Fruit fly (Drosophila melanogaster) whole organism, embryonic: ENCODE results near the gene Sfp26Ad.

Experiments
- CG11247 ChIP-seq: fragments of 200-800 bp; sonication (Bioruptor generic); IDR thresholded peaks from 2 replicates; pipeline ENCODE4 v1.3.6; 2022; ENCODE audit warnings: missing biosample characterization, missing genetic modification characterization
- CG11696 ChIP-seq: fragments of 200-800 bp; sonication (Bioruptor generic); IDR thresholded peaks from 2 replicates; pipeline ENCODE4 v1.3.6; 2022; ENCODE audit warnings: missing biosample characterization, missing genetic modification characterization
- CG12744 ChIP-seq: fragments of 200-800 bp; sonication (Bioruptor generic); optimal IDR thresholded peaks from 2 replicates; lab custom pipeline; 2016; ENCODE audit warnings: missing biosample characterization, missing genetic modification characterization
- CG13424 ChIP-seq: fragments of 200-800 bp; sonication (Bioruptor generic); optimal IDR thresholded peaks from 2 replicates; lab custom pipeline; 2019; ENCODE audit warnings: missing biosample characterization, mild to moderate bottlenecking, missing genetic modification characterization, moderate library complexity
- CG15011 ChIP-seq: fragments of 200-800 bp; sonication (Bioruptor generic); optimal IDR thresholded peaks from 3 replicates; lab custom pipeline; 2018; ENCODE audit warnings: missing biosample characterization, mild to moderate bottlenecking, missing genetic modification characterization
- CG15479 ChIP-seq: fragments of 200-800 bp; sonication (Bioruptor generic); optimal IDR thresholded peaks from 3 replicates; lab custom pipeline; 2019; ENCODE audit warnings: missing biosample characterization, mild to moderate bottlenecking, missing genetic modification characterization, moderate library complexity
- CG1603 ChIP-seq: fragments of 200-800 bp; sonication (Bioruptor generic); optimal IDR thresholded peaks from 2 replicates; lab custom pipeline; 2019; ENCODE audit warnings: missing biosample characterization, mild to moderate bottlenecking, missing genetic modification characterization, moderate library complexity
- CG17385 ChIP-seq: fragments of 200-800 bp; sonication (Bioruptor generic); optimal IDR thresholded peaks from 3 replicates; lab custom pipeline; 2018; ENCODE audit warnings: missing biosample characterization, mild to moderate bottlenecking, missing genetic modification characterization
- CG18619 ChIP-seq: fragments of 200-800 bp; sonication (Bioruptor generic); optimal IDR thresholded peaks from 3 replicates; lab custom pipeline; 2017; ENCODE audit warnings: missing biosample characterization, mild to moderate bottlenecking, missing genetic modification characterization
- CG2202 ChIP-seq: fragments of 200-800 bp; sonication (Bioruptor generic); optimal IDR thresholded peaks from 2 replicates; lab custom pipeline; 2018; ENCODE audit warnings: missing biosample characterization, mild to moderate bottlenecking, missing genetic modification characterization
- CG2889 ChIP-seq: fragments of 200-800 bp; sonication (Bioruptor generic); IDR thresholded peaks from 3 replicates; pipeline ENCODE4 v1.3.6; 2022; ENCODE audit warnings: missing biosample characterization, missing genetic modification characterization
- CG30020 ChIP-seq: fragments of 200-800 bp; optimal IDR thresholded peaks from 2 replicates; lab custom pipeline; 2019; ENCODE audit warnings: missing biosample characterization, mild to moderate bottlenecking, missing genetic modification characterization, moderate library complexity
- CG3065 ChIP-seq: fragments of 200-800 bp; sonication (Bioruptor generic); optimal IDR thresholded peaks from 2 replicates; lab custom pipeline; 2016; ENCODE audit warnings: missing biosample characterization, missing genetic modification characterization
- CG3838 ChIP-seq: fragments of 200-800 bp; sonication (Bioruptor generic); optimal IDR thresholded peaks from 3 replicates; lab custom pipeline; 2016; ENCODE audit warnings: missing biosample characterization, missing genetic modification characterization
- CG7357 ChIP-seq: fragments of 200-800 bp; sonication (Bioruptor generic); IDR thresholded peaks from 3 replicates; pipeline ENCODE4 v1.3.6; 2022; ENCODE audit warnings: missing biosample characterization, missing genetic modification characterization
- CG9215 ChIP-seq: fragments of 200-800 bp; sonication (Bioruptor generic); IDR thresholded peaks from 2 replicates; pipeline ENCODE4 v1.3.6; 2022; ENCODE audit warnings: missing biosample characterization, missing genetic modification characterization
- CG9932 ChIP-seq: fragments of 200-800 bp; sonication (Bioruptor generic); IDR thresholded peaks from 2 replicates; pipeline ENCODE4 v1.3.6; 2022; ENCODE audit warnings: missing biosample characterization, missing genetic modification characterization
- HLH54F ChIP-seq: fragments of 200-800 bp; sonication (Bioruptor generic); optimal IDR thresholded peaks from 3 replicates; lab custom pipeline; 2016; ENCODE audit warnings: missing biosample characterization, missing genetic modification characterization
- Jarid2 ChIP-seq: fragments of 200-800 bp; sonication (Bioruptor generic); optimal IDR thresholded peaks from 3 replicates; lab custom pipeline; 2017; ENCODE audit warnings: mild to moderate bottlenecking, missing biosample characterization, missing genetic modification reagents, missing genetic modification characterization
- Oli ChIP-seq: fragments of 200-800 bp; sonication (Bioruptor generic); optimal IDR thresholded peaks from 2 replicates; lab custom pipeline; 2018; ENCODE audit warnings: missing biosample characterization, mild to moderate bottlenecking, missing genetic modification characterization, moderate library complexity
- Scr ChIP-seq: fragments of 200-800 bp; sonication (Bioruptor generic); IDR thresholded peaks from 2 replicates; pipeline ENCODE4 v1.3.6; 2022; ENCODE audit warnings: missing biosample characterization, missing genetic modification characterization; ENCODE audit not compliant: partially characterized antibody
- Six4 ChIP-seq: fragments of 200-800 bp; sonication (Bioruptor generic); optimal IDR thresholded peaks from 2 replicates; lab custom pipeline; 2016; ENCODE audit warnings: missing biosample characterization, missing genetic modification characterization
- Sox102F ChIP-seq: fragments of 200-800 bp; sonication (Bioruptor generic); optimal IDR thresholded peaks from 2 replicates; lab custom pipeline; 2018; ENCODE audit warnings: missing biosample characterization, mild to moderate bottlenecking, missing genetic modification characterization, moderate library complexity
- Spps ChIP-seq: fragments of 200-800 bp; sonication (Bioruptor generic); optimal IDR thresholded peaks from 2 replicates; lab custom pipeline; 2018; ENCODE audit warnings: missing biosample characterization, mild to moderate bottlenecking, missing genetic modification characterization
- bigmax ChIP-seq: fragments of 200-800 bp; sonication (Bioruptor generic); optimal IDR thresholded peaks from 2 replicates; lab custom pipeline; 2018; ENCODE audit warnings: missing biosample characterization, mild to moderate bottlenecking, missing genetic modification characterization
- chm ChIP-seq: fragments of 200-800 bp; sonication (Bioruptor generic); IDR thresholded peaks from 2 replicates; pipeline ENCODE4 v1.3.6; 2022; ENCODE audit warnings: missing biosample characterization, missing genetic modification characterization
- danr ChIP-seq: fragments of 200-800 bp; sonication (Bioruptor generic); IDR thresholded peaks from 2 replicates; pipeline ENCODE4 v1.3.6; 2022; ENCODE audit warnings: missing biosample characterization, missing genetic modification characterization
- dysf ChIP-seq: fragments of 200-800 bp; sonication (Bioruptor generic); IDR thresholded peaks from 3 replicates; pipeline ENCODE4 v1.3.6; 2022; ENCODE audit warnings: missing biosample characterization, missing genetic modification characterization
- fd3F ChIP-seq: fragments of 200-800 bp; sonication (Bioruptor generic); optimal IDR thresholded peaks from 2 replicates; lab custom pipeline; 2018; ENCODE audit warnings: missing biosample characterization, mild to moderate bottlenecking, missing genetic modification characterization, moderate library complexity
- gcm ChIP-seq: fragments of 200-800 bp; sonication (Bioruptor generic); optimal IDR thresholded peaks from 2 replicates; lab custom pipeline; 2019; ENCODE audit warnings: missing biosample characterization, mild to moderate bottlenecking, missing genetic modification characterization, moderate library complexity
- hkb ChIP-seq, 2 experiments: fragments of 200-800 bp in 1 of 2; fragments of >200 bp in 1 of 2; sonication (Bioruptor generic) in 1 of 2; IDR thresholded peaks in 1 of 2; optimal IDR thresholded peaks in 1 of 2; 2 replicates each; pipeline versions ENCODE4 v1.3.6 to Lab custom; 2017 to 2022; ENCODE audit warnings: missing biosample characterization in 1 of 2, missing genetic modification characterization in 1 of 2
- jing ChIP-seq: fragments of 200-800 bp; sonication (Bioruptor generic); optimal IDR thresholded peaks from 2 replicates; lab custom pipeline; 2018; ENCODE audit warnings: missing biosample characterization, mild to moderate bottlenecking, missing genetic modification characterization
- kay ChIP-seq: fragments of 200-800 bp; sonication (Bioruptor generic); optimal IDR thresholded peaks from 2 replicates; lab custom pipeline; 2016; ENCODE audit warnings: missing biosample characterization, missing genetic modification characterization
- knrl ChIP-seq: fragments of 200-800 bp; sonication (Bioruptor generic); IDR thresholded peaks from 3 replicates; pipeline ENCODE4 v1.3.6; 2022; ENCODE audit warnings: missing biosample characterization, missing genetic modification characterization; ENCODE audit not compliant: partially characterized antibody
- lilli ChIP-seq: fragments of 200-800 bp; sonication (Bioruptor generic); optimal IDR thresholded peaks from 3 replicates; lab custom pipeline; 2016; ENCODE audit warnings: missing biosample characterization, missing genetic modification characterization
- oc ChIP-seq: fragments of 200-800 bp; sonication (Bioruptor generic); optimal IDR thresholded peaks from 2 replicates; lab custom pipeline; 2018; ENCODE audit warnings: missing biosample characterization, mild to moderate bottlenecking, missing genetic modification characterization, moderate library complexity
- otp ChIP-seq: fragments of 200-800 bp; sonication (Bioruptor generic); IDR thresholded peaks from 3 replicates; pipeline ENCODE4, ENCODE4 v1.3.6; 2022; ENCODE audit warnings: missing biosample characterization, missing genetic modification characterization
- pnt ChIP-seq: fragments of 200-800 bp; sonication (Bioruptor generic); optimal IDR thresholded peaks from 3 replicates; lab custom pipeline; 2016; ENCODE audit warnings: missing biosample characterization, missing genetic modification characterization
- ranshi ChIP-seq: fragments of 200-800 bp; sonication (Bioruptor generic); IDR thresholded peaks from 2 replicates; pipeline ENCODE4 v1.3.6; 2022; ENCODE audit warnings: missing biosample characterization, missing genetic modification characterization
- ro ChIP-seq: fragments of 200-800 bp; sonication (Bioruptor generic); IDR thresholded peaks from 2 replicates; pipeline ENCODE4 v1.3.6; 2022; ENCODE audit warnings: missing biosample characterization, missing genetic modification characterization
- sens ChIP-seq: fragments of 200-800 bp; sonication (Bioruptor generic); peaks from one replicate; lab custom pipeline; 2016; ENCODE audit warnings: missing biosample characterization, missing genetic modification characterization
- sisA ChIP-seq: fragments of 200-800 bp; sonication (Bioruptor generic); IDR thresholded peaks from 2 replicates; pipeline ENCODE4 v1.3.6; 2022; ENCODE audit warnings: missing biosample characterization, missing genetic modification characterization
- stwl ChIP-seq: fragments of 200-800 bp; sonication (Bioruptor generic); optimal IDR thresholded peaks from 3 replicates; lab custom pipeline; 2018; ENCODE audit warnings: missing biosample characterization, mild to moderate bottlenecking, missing genetic modification characterization, moderate library complexity
- tap ChIP-seq: fragments of 200-800 bp; optimal IDR thresholded peaks from 3 replicates; lab custom pipeline; 2019; ENCODE audit warnings: missing biosample characterization, mild to moderate bottlenecking, missing genetic modification characterization, moderate library complexity
- tna ChIP-seq: fragments of 200-800 bp; sonication (Bioruptor generic); IDR thresholded peaks from 2 replicates; pipeline ENCODE4 v1.3.6; 2022; ENCODE audit warnings: missing biosample characterization, missing genetic modification characterization; ENCODE audit not compliant: partially characterized antibody
- tx ChIP-seq: fragments of 200-800 bp; sonication (Bioruptor generic); optimal IDR thresholded peaks from 2 replicates; lab custom pipeline; 2016; ENCODE audit warnings: missing biosample characterization, missing genetic modification characterization
- wek ChIP-seq: fragments of 200-800 bp; sonication (Bioruptor generic); optimal IDR thresholded peaks from 3 replicates; lab custom pipeline; 2018; ENCODE audit warnings: missing biosample characterization, mild to moderate bottlenecking, missing genetic modification characterization, moderate library complexity
- zfh1 ChIP-seq: fragments of 200-800 bp; sonication (Bioruptor generic); IDR thresholded peaks from 3 replicates; pipeline ENCODE4 v1.3.6; 2022; ENCODE audit warnings: missing biosample characterization, missing genetic modification characterization

Sfp26Ad gene

DNA sequence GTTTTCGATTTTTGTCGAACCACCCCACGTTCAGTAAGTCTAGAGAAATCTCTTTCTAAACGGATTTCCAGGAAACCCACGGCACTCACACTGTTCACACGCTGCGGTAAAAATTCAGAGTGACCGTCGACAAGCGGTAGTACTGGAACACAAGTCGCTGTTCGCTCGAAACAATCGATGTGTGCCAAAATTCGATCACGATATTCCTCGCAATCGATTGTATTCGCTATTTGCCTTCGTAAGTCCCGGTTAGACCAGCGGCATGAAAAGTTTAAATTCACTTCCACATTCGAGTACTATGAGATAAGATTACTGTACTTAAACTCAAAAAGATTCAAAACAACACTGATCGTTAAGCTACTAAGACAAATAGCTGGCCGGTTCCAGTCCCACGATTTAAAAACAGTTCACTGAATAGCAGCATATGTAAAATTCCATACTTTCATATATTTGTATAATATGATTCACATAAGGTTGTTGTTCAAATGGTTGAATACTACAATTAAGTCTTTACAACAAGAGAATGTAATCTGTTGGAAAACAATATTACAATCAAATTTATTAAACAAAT, 37.8 kb upstream of the Sfp26Ad start, which contains the start of gene chic (continued):
- TF ChIP-seq pnt (GFP tag; lab: Kevin White, UChicago) (no peak), Scr (GFP tag; lab: Robert Waterston, UW) (no peak), danr (GFP tag; lab: Robert Waterston, UW) (no peak), Sox102F (no peak), wek (GFP tag; lab: Kevin White, UChicago) (peak; percentile 3), CG2889 (no peak), CG3838 (no peak), sisA (GFP tag; lab: Robert Waterston, UW) (no peak), CG11696 (GFP tag; lab: Robert Waterston, UW) (no peak), HLH54F (GFP tag; lab: Kevin White, UChicago) (no peak), dysf (GFP tag; lab: Robert Waterston, UW) (no peak), stwl (tag; lab: Kevin White, UChicago) (peak; percentile 57), zfh1 (no peak), tap (tag; lab: Kevin White, UChicago) (no peak), Oli (tag; lab: Kevin White, UChicago) (no peak), bigmax (GFP tag; lab: Kevin White, UChicago) (no peak), CG18619 (GFP tag; lab: Kevin White, UChicago) (no peak), lilli (GFP tag; lab: Kevin White, UChicago) (peak; percentile 17), CG7357 (GFP tag; lab: Robert Waterston, UW) (no peak), CG1603 (tag; lab: Kevin White, UChicago) (peak; percentile 73), knrl (GFP tag; lab: Robert Waterston, UW) (no peak), CG30020 (tag; lab: Kevin White, UChicago) (peak; percentile 79), fd3F (GFP tag; lab: Kevin White, UChicago) (no peak), CG3065 (GFP tag; lab: Kevin White, UChicago) (no peak)

DNA sequence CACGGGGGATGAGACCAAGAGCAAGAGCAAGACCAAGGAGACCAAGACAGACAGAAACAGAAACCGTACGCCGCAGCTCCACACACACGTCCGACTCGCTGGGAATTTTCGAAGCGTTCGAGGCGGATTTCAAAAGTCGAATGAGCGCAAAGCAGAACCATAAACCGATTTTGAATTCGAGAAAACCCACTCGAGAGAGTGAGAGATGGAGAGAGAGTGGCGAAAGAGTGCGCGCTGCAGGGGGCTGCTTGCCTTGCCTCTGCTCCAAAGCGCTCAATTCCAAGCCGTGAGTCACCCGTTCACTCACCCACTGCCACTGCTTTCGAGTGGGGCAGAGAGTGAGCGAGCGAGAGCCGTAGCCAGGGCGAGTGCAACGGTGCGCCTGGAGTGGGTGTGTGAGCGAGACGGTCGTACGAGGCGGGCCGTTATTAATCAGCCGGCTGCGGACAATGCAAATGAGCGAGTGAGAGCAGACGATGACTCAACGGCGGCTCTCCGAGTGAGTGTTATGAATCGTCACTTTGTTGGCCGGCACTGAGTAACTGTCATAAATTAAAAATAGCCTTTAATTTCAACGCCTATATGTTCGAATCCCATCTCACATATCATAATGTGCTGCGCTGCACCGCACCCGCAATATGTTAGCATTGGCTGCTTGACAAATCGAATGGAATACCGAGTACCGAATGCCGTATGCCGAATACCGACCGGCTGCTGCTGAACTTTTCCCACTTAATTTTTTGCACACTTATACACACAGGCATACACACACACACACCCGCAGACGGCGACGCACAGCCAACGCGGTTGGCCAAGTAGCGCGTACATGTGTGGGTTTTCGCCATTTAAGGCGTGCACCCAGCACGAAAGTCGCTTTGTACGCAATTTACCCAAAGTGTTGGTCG, 37.1 kb upstream of the Sfp26Ad start:
- no peak for TF ChIP-seq CG9215
- no peak for TF ChIP-seq CG2202 (tag; lab: Kevin White, UChicago)
- peak; percentile 98 for TF ChIP-seq kay (GFP tag; lab: Kevin White, UChicago)
- no peak for TF ChIP-seq CG11247 (GFP tag; lab: Robert Waterston, UW)
- no peak for TF ChIP-seq otp (GFP tag; lab: Robert Waterston, UW)
- TF ChIP-seq CG13424 (tag; lab: Kevin White, UChicago) = no peak
- peak; percentile 82 for TF ChIP-seq Jarid2 (GFP tag; lab: Kevin White, UChicago)
- no peak for TF ChIP-seq ro (GFP tag; lab: Robert Waterston, UW)
- TF ChIP-seq hkb (optimal IDR thresholded peaks at IDR 0.05; lab: Kevin White, UChicago) = no peak
- TF ChIP-seq hkb (GFP tag; IDR thresholded peaks at IDR 0.05; lab: Robert Waterston, UW) = no peak
- TF ChIP-seq CG15479 (GFP tag; lab: Kevin White, UChicago) = peak; percentile 21
- peak; percentile 16 for TF ChIP-seq oc (tag; lab: Kevin White, UChicago)
- no peak for TF ChIP-seq CG9932 (GFP tag; lab: Robert Waterston, UW)
- peak; percentile 24 for TF ChIP-seq Spps
- TF ChIP-seq tx (GFP tag; lab: Kevin White, UChicago) = no peak
- TF ChIP-seq CG15011 (GFP tag; lab: Kevin White, UChicago) = no peak
- TF ChIP-seq CG17385 (GFP tag; lab: Kevin White, UChicago) = peak; percentile 58
- TF ChIP-seq tna (GFP tag; lab: Robert Waterston, UW) = no peak
- TF ChIP-seq Scr (GFP tag; lab: Robert Waterston, UW) = no peak
- TF ChIP-seq fd3F (GFP tag; lab: Kevin White, UChicago) = no peak
- peak; percentile 82 for TF ChIP-seq sens
- TF ChIP-seq jing = no peak
- no peak for TF ChIP-seq ranshi (GFP tag; lab: Robert Waterston, UW)
- no peak for TF ChIP-seq chm (GFP tag; lab: Robert Waterston, UW)
- no peak for TF ChIP-seq CG12744 (GFP tag; lab: Kevin White, UChicago)
- TF ChIP-seq Six4 (GFP tag; lab: Kevin White, UChicago) = no peak
- peak; percentile 26 for TF ChIP-seq gcm
